Worm (Caenorhabditis elegans) whole organism, L1 larva: ENCODE results near the gene F54E2.1.

Source experiments
- C04F5.9 ChIP-seq: sonication (generic microtip); optimal IDR thresholded peaks from 2 replicates; lab custom pipeline; 2016; ENCODE audit warnings: missing genetic modification characterization, missing compliant biosample characterization
- C16A3.4 ChIP-seq: fragments of 150-350 bp; optimal IDR thresholded peaks from 2 replicates; lab custom pipeline; 2014; ENCODE audit warnings: missing biosample characterization, missing genetic modification characterization
- Y116A8C.19 ChIP-seq: sonication (generic microtip); optimal IDR thresholded peaks from 2 replicates; lab custom pipeline; 2016; ENCODE audit warnings: missing compliant biosample characterization, missing genetic modification characterization, borderline replicate concordance
- aha-1 ChIP-seq: fragments of 150-350 bp; optimal IDR thresholded peaks from 2 replicates; lab custom pipeline; 2014; ENCODE audit warnings: missing biosample characterization, missing genetic modification characterization
- alr-1 ChIP-seq: fragments of 200-800 bp; sonication (Bioruptor generic); optimal IDR thresholded peaks from 2 replicates; lab custom pipeline; 2018; ENCODE audit warnings: borderline replicate concordance, mild to moderate bottlenecking, missing genetic modification characterization, missing compliant biosample characterization
- aly-2 ChIP-seq: fragments of 150-350 bp; optimal IDR thresholded peaks from 2 replicates; lab custom pipeline; 2014; ENCODE audit warnings: missing biosample characterization, missing genetic modification characterization
- ama-1 ChIP-seq: fragments of 150-350 bp; optimal IDR thresholded peaks from 2 replicates; lab custom pipeline; 2014
- ceh-63 ChIP-seq: fragments of 200-800 bp; sonication (Bioruptor generic); optimal IDR thresholded peaks from 2 replicates; lab custom pipeline; 2018; ENCODE audit warnings: mild to moderate bottlenecking, missing genetic modification characterization, missing compliant biosample characterization
- ceh-8 ChIP-seq: fragments of 200-800 bp; sonication (Bioruptor generic); optimal IDR thresholded peaks from 2 replicates; lab custom pipeline; 2018; ENCODE audit warnings: mild to moderate bottlenecking, missing genetic modification characterization, moderate library complexity, missing compliant biosample characterization
- ceh-88 ChIP-seq: fragments of 200-800 bp; sonication (Bioruptor generic); IDR thresholded peaks from 2 replicates; pipeline ENCODE4 v1.3.6; 2022; ENCODE audit warnings: missing genetic modification characterization, missing compliant biosample characterization
- ces-1 ChIP-seq: fragments of 150-350 bp; optimal IDR thresholded peaks from 2 replicates; lab custom pipeline; 2014; ENCODE audit warnings: missing biosample characterization, missing genetic modification reagents, missing genetic modification characterization
- dsc-1 ChIP-seq: sonication (generic microtip); optimal IDR thresholded peaks from 2 replicates; lab custom pipeline; 2016; ENCODE audit warnings: mild to moderate bottlenecking, missing genetic modification characterization, missing compliant biosample characterization
- efl-3 ChIP-seq: fragments of 200-800 bp; sonication (Bioruptor generic); optimal IDR thresholded peaks from 2 replicates; lab custom pipeline; 2018; ENCODE audit warnings: mild to moderate bottlenecking, missing genetic modification characterization, missing compliant biosample characterization
- ets-5 ChIP-seq: fragments of 200-800 bp; sonication (Bioruptor generic); IDR thresholded peaks from 2 replicates; pipeline ENCODE4 v1.3.6; 2022; ENCODE audit warnings: missing genetic modification characterization, missing compliant biosample characterization
- fkh-10 ChIP-seq: sonication (generic microtip); optimal IDR thresholded peaks from 2 replicates; lab custom pipeline; 2017; ENCODE audit warnings: missing biosample characterization, missing genetic modification reagents, missing genetic modification characterization
- fkh-4 ChIP-seq: sonication (generic microtip); optimal IDR thresholded peaks from 2 replicates; lab custom pipeline; 2016; ENCODE audit warnings: missing compliant biosample characterization, missing genetic modification characterization, borderline replicate concordance
- fkh-8 ChIP-seq: sonication (generic microtip); optimal IDR thresholded peaks from 2 replicates; lab custom pipeline; 2016; ENCODE audit warnings: mild to moderate bottlenecking, missing genetic modification characterization, missing compliant biosample characterization
- grh-1 ChIP-seq: fragments of 200-800 bp; sonication (Bioruptor generic); IDR thresholded peaks from 2 replicates; pipeline ENCODE4 v1.3.6; 2022; ENCODE audit warnings: missing genetic modification reagents, missing genetic modification characterization, missing compliant biosample characterization
- hpl-2 ChIP-seq: fragments of 150-350 bp; optimal IDR thresholded peaks from 2 replicates; lab custom pipeline; 2014; ENCODE audit warnings: missing biosample characterization, missing genetic modification reagents, missing genetic modification characterization
- lin-14 ChIP-seq: fragments of 200-800 bp; sonication (Bioruptor generic); optimal IDR thresholded peaks from 2 replicates; lab custom pipeline; 2018; ENCODE audit warnings: mild to moderate bottlenecking, missing genetic modification characterization, moderate library complexity, missing compliant biosample characterization
- lin-15B ChIP-seq: fragments of 150-350 bp; sonication (generic microtip); optimal IDR thresholded peaks from 3 replicates; lab custom pipeline; 2014; ENCODE audit warnings: missing biosample characterization, missing genetic modification characterization
- lin-35 ChIP-seq, 2 experiments: fragments of 150-350 bp; optimal IDR thresholded peaks; 2 replicates each; lab custom pipeline; 2014; ENCODE audit warnings: missing biosample characterization in 2 of 2, missing genetic modification characterization in 2 of 2, missing genetic modification reagents in 2 of 2
- lin-39 ChIP-seq: fragments of 150-350 bp; optimal IDR thresholded peaks from 2 replicates; lab custom pipeline; 2014; ENCODE audit warnings: missing biosample characterization, missing genetic modification reagents, missing genetic modification characterization
- mab-9 ChIP-seq: fragments of 200-800 bp; sonication (Bioruptor generic); IDR thresholded peaks from 2 replicates; pipeline ENCODE4 v1.3.6; 2022; ENCODE audit warnings: missing genetic modification reagents, missing genetic modification characterization, missing compliant biosample characterization
- mdl-1 ChIP-seq, 2 experiments: fragments of 150-350 bp; optimal IDR thresholded peaks; 2 replicates each; lab custom pipeline; 2014 to 2017; ENCODE audit warnings: missing biosample characterization in 2 of 2, missing genetic modification characterization in 2 of 2, inconsistent platforms in 1 of 2
- mef-2 ChIP-seq: fragments of 150-350 bp; optimal IDR thresholded peaks from 2 replicates; lab custom pipeline; 2014; ENCODE audit warnings: missing biosample characterization, missing genetic modification characterization
- mep-1 ChIP-seq: fragments of 150-350 bp; optimal IDR thresholded peaks from 2 replicates; lab custom pipeline; 2014; ENCODE audit warnings: missing biosample characterization, missing genetic modification characterization
- nhr-11 ChIP-seq: fragments of 150-350 bp; optimal IDR thresholded peaks from 2 replicates; lab custom pipeline; 2014; ENCODE audit warnings: missing biosample characterization, missing genetic modification characterization
- nhr-19 ChIP-seq: fragments of 200-800 bp; sonication (Bioruptor generic); conservative IDR thresholded peaks from 2 replicates; pipeline ENCODE4 v1.3.6; 2022; ENCODE audit warnings: missing genetic modification characterization, missing compliant biosample characterization
- nhr-20 ChIP-seq: sonication (generic microtip); optimal IDR thresholded peaks from 2 replicates; lab custom pipeline; 2016; ENCODE audit warnings: mild to moderate bottlenecking, missing genetic modification characterization, missing compliant biosample characterization
- nhr-237 ChIP-seq: fragments of 150-350 bp; optimal IDR thresholded peaks from 2 replicates; lab custom pipeline; 2014; ENCODE audit warnings: missing biosample characterization, missing genetic modification characterization
- nhr-47 ChIP-seq: sonication (generic microtip); optimal IDR thresholded peaks from 2 replicates; lab custom pipeline; 2016; ENCODE audit warnings: mild to moderate bottlenecking, missing genetic modification characterization, moderate library complexity, missing compliant biosample characterization
- nhr-71 ChIP-seq: sonication (generic microtip); optimal IDR thresholded peaks from 2 replicates; lab custom pipeline; 2016; ENCODE audit warnings: mild to moderate bottlenecking, missing genetic modification characterization, moderate library complexity, missing compliant biosample characterization
- nhr-76 ChIP-seq: sonication (generic microtip); optimal IDR thresholded peaks from 2 replicates; lab custom pipeline; 2017; ENCODE audit warnings: missing biosample characterization, missing genetic modification characterization
- nhr-84 ChIP-seq: sonication (generic microtip); optimal IDR thresholded peaks from 2 replicates; lab custom pipeline; 2017; ENCODE audit warnings: missing biosample characterization, missing genetic modification characterization
- nhr-85 ChIP-seq: sonication (generic microtip); peaks from one replicate; lab custom pipeline; 2016; ENCODE audit warnings: missing genetic modification characterization, inconsistent platforms, missing compliant biosample characterization
- nhr-90 ChIP-seq: sonication (generic microtip); optimal IDR thresholded peaks from 2 replicates; lab custom pipeline; 2016; ENCODE audit warnings: mild to moderate bottlenecking, missing genetic modification characterization, missing compliant biosample characterization; ENCODE audit not compliant: poor library complexity
- pag-3 ChIP-seq: sonication (generic microtip); optimal IDR thresholded peaks from 2 replicates; lab custom pipeline; 2017; ENCODE audit warnings: missing genetic modification characterization, mild to moderate bottlenecking, missing compliant biosample characterization, antibody characterized with exemption, borderline replicate concordance; ENCODE audit not compliant: insufficient read depth
- pax-3 ChIP-seq: fragments of 200-800 bp; sonication (Bioruptor generic); optimal IDR thresholded peaks from 2 replicates; lab custom pipeline; 2018; ENCODE audit warnings: mild to moderate bottlenecking, missing genetic modification characterization, moderate library complexity, missing compliant biosample characterization
- rnt-1 ChIP-seq: sonication (generic microtip); optimal IDR thresholded peaks from 2 replicates; lab custom pipeline; 2016; ENCODE audit warnings: mild to moderate bottlenecking, missing genetic modification characterization, moderate library complexity, missing compliant biosample characterization
- skn-1 ChIP-seq: fragments of 150-350 bp; optimal IDR thresholded peaks from 2 replicates; lab custom pipeline; 2014; ENCODE audit warnings: missing biosample characterization, missing genetic modification characterization
- sup-37 ChIP-seq: fragments of 200-800 bp; sonication (Bioruptor generic); optimal IDR thresholded peaks from 2 replicates; lab custom pipeline; 2018; ENCODE audit warnings: mild to moderate bottlenecking, missing genetic modification characterization, missing compliant biosample characterization
- tlp-1 ChIP-seq: fragments of 150-350 bp; optimal IDR thresholded peaks from 2 replicates; lab custom pipeline; 2014; ENCODE audit warnings: missing biosample characterization, missing genetic modification characterization
- unc-30 ChIP-seq: sonication (generic microtip); optimal IDR thresholded peaks from 2 replicates; lab custom pipeline; 2017; ENCODE audit warnings: missing biosample characterization, missing genetic modification characterization
- unc-62 ChIP-seq: fragments of 150-350 bp; optimal IDR thresholded peaks from 2 replicates; lab custom pipeline; 2014; ENCODE audit warnings: missing biosample characterization, missing genetic modification reagents, missing genetic modification characterization
- unc-86 ChIP-seq: sonication (generic microtip); optimal IDR thresholded peaks from 2 replicates; lab custom pipeline; 2016; ENCODE audit warnings: missing genetic modification characterization, missing compliant biosample characterization
- vab-15 ChIP-seq: sonication (generic microtip); optimal IDR thresholded peaks from 2 replicates; lab custom pipeline; 2017; ENCODE audit warnings: missing genotype, mild to moderate bottlenecking, missing genetic modification characterization, missing compliant biosample characterization
- zag-1 ChIP-seq: fragments of 150-350 bp; optimal IDR thresholded peaks from 2 replicates; lab custom pipeline; 2014; ENCODE audit warnings: missing biosample characterization, missing genetic modification characterization
- zip-4 ChIP-seq: fragments of 200-800 bp; sonication (Bioruptor generic); optimal IDR thresholded peaks from 2 replicates; lab custom pipeline; 2018; ENCODE audit warnings: mild to moderate bottlenecking, missing genetic modification characterization, moderate library complexity, missing compliant biosample characterization
- ztf-11 ChIP-seq, 2 experiments: sonication (generic microtip); optimal IDR thresholded peaks; 2 replicates each; lab custom pipeline; 2016 to 2017; ENCODE audit warnings: missing genetic modification characterization in 2 of 2, missing biosample characterization in 1 of 2, missing compliant biosample characterization in 1 of 2
- ztf-4 ChIP-seq: fragments of 150-350 bp; optimal IDR thresholded peaks from 2 replicates; lab custom pipeline; 2014; ENCODE audit warnings: missing biosample characterization, missing genetic modification characterization

The F54E2.1 gene

DNA sequence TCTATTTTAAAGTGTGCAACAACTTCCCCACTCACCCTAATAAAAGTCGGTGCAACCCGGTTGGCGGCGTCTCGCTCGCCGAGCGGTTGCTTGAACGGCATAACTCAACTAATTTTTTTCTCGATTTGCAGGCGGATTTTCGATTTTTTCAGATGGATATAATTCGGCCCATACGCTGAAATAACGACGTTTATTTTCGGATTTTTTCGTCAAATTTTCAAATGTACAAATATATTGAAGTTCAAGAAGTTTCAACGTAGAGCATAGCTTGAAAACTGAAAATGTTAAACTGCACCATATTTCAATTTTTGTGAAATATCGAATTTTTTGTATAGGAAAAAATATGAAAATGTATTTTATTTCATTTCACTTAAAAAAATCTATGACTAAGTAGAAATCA lies 2.4 kb upstream of the F54E2.1 start, which contains the start of gene ketn-1:
TSS of gene ketn-1 (minus strand) at position 101 of the 400 bp plus-strand sequence.
- TF ChIP-seq nhr-20 (tag; lab: Kevin White, UChicago), result no peak
- TF ChIP-seq hpl-2 (GFP tag; lab: Kevin White, UChicago), result no peak
- no peak for TF ChIP-seq pax-3 (tag; lab: Kevin White, UChicago)
- no peak for TF ChIP-seq unc-86 (tag; lab: Kevin White, UChicago)
- no peak for TF ChIP-seq nhr-19 (GFP tag; lab: Robert Waterston, UW)
- no peak for TF ChIP-seq lin-39 (tag; lab: Kevin White, UChicago)
- no peak for TF ChIP-seq mep-1 (tag; lab: Kevin White, UChicago)
- TF ChIP-seq unc-30, result no peak
- no peak for TF ChIP-seq nhr-47 (tag; lab: Kevin White, UChicago)
- TF ChIP-seq tlp-1 (tag; lab: Kevin White, UChicago), result no peak
- TF ChIP-seq efl-3, result no peak
- TF ChIP-seq C04F5.9 (tag; lab: Kevin White, UChicago), result no peak
- no peak for TF ChIP-seq ets-5 (GFP tag; lab: Robert Waterston, UW)
- no peak for TF ChIP-seq fkh-8 (tag; lab: Kevin White, UChicago)
- no peak for TF ChIP-seq nhr-76 (tag; lab: Kevin White, UChicago)
- TF ChIP-seq aly-2 (tag; lab: Kevin White, UChicago), result no peak

- TF ChIP-seq mef-2 (tag; lab: Kevin White, UChicago), result no peak
- TF ChIP-seq lin-14 (GFP tag; lab: Kevin White, UChicago), result peak; percentile 54
- TF ChIP-seq aly-2 (tag; lab: Kevin White, UChicago), result no peak
- no peak for TF ChIP-seq C04F5.9 (tag; lab: Kevin White, UChicago)
- TF ChIP-seq fkh-10 (GFP tag; lab: Kevin White, UChicago), result no peak
- no peak for TF ChIP-seq unc-62 (GFP tag; lab: Kevin White, UChicago)
- no peak for TF ChIP-seq ceh-63
- TF ChIP-seq mab-9 (GFP tag; lab: Robert Waterston, UW), result no peak
- TF ChIP-seq lin-35 (GFP tag; optimal IDR thresholded peaks at IDR 0.05; lab: Kevin White, UChicago), result no peak
- no peak for TF ChIP-seq nhr-85 (tag; lab: Kevin White, UChicago)
- no peak for TF ChIP-seq skn-1
- TF ChIP-seq alr-1 (tag; lab: Kevin White, UChicago), result no peak
- no peak for TF ChIP-seq C16A3.4
- TF ChIP-seq sup-37, result no peak
- no peak for TF ChIP-seq ztf-4 (tag; lab: Kevin White, UChicago)
- no peak for TF ChIP-seq ets-5 (GFP tag; lab: Robert Waterston, UW)
- TF ChIP-seq nhr-71 (tag; lab: Kevin White, UChicago), result peak; percentile 34
- peak; percentile 81 for TF ChIP-seq pag-3 (tag; lab: Kevin White, UChicago)
- TF ChIP-seq dsc-1 (tag; lab: Kevin White, UChicago), result peak; percentile 26
- TF ChIP-seq nhr-11 (tag; lab: Kevin White, UChicago), result no peak
- TF ChIP-seq Y116A8C.19 (tag; lab: Kevin White, UChicago), result no peak
- TF ChIP-seq mep-1 (tag; lab: Kevin White, UChicago), result no peak
- no peak for TF ChIP-seq ztf-11 (tag; optimal IDR thresholded peaks at IDR 0.05; lab: Kevin White, UChicago)
- TF ChIP-seq ama-1 (lab: Kevin White, UChicago), result no peak
- TF ChIP-seq ceh-88, result no peak
- no peak for TF ChIP-seq mdl-1 (tag; optimal IDR thresholded peaks at IDR 0.05; lab: Kevin White, UChicago)
- TF ChIP-seq nhr-84 (tag; lab: Kevin White, UChicago), result no peak
- TF ChIP-seq aha-1 (tag; lab: Kevin White, UChicago), result no peak
- no peak for TF ChIP-seq pax-3 (tag; lab: Kevin White, UChicago)
- no peak for TF ChIP-seq nhr-237 (tag; lab: Kevin White, UChicago)
- TF ChIP-seq grh-1, result no peak
- TF ChIP-seq fkh-4 (tag; lab: Kevin White, UChicago), result no peak
- 0 out of 2 replicates have a peak, but pooled peaks have one; percentile 5 for TF ChIP-seq nhr-19 (GFP tag; lab: Robert Waterston, UW)
- TF ChIP-seq zag-1 (tag; lab: Kevin White, UChicago), result no peak
- TF ChIP-seq vab-15 (tag; lab: Kevin White, UChicago), result no peak
- no peak for TF ChIP-seq lin-15B (tag; lab: Kevin White, UChicago)
- TF ChIP-seq rnt-1 (tag; lab: Kevin White, UChicago), result peak; percentile 58
- no peak for TF ChIP-seq zip-4 (GFP tag; lab: Kevin White, UChicago)
- no peak for TF ChIP-seq nhr-90 (tag; lab: Kevin White, UChicago)
- no peak for TF ChIP-seq nhr-76 (tag; lab: Kevin White, UChicago)
- TF ChIP-seq ces-1 (GFP tag; lab: Kevin White, UChicago), result no peak
- TF ChIP-seq ceh-8, result no peak
Measured at ce11 chrV:2809443-2809842, 755 bp upstream of the F54E2.1 start.
